Fruit fly (Drosophila melanogaster): Measurements from ENCODE around the gene CG2772.
A peak's percentile ranks its signal among the peaks of the same experiment; 100 is the strongest.

dm6 chr2L:3483672-3484071 lies 37.9 kb downstream of the CG2772 start:
- TF ChIP-seq CG8119 (GFP tag; IDR thresholded peaks at IDR 0.05) (0 out of 3 replicates have a peak, but pooled peaks have one; percentile 30), Blimp-1 (GFP tag; optimal IDR thresholded peaks at IDR 0.05) (no peak), OdsH (GFP tag; optimal IDR thresholded peaks at IDR 0.05) (no peak)
